Worm (Caenorhabditis elegans) whole organism, L4/young adult: Measurements from ENCODE around the gene C14C11.4.

Experiments
- W03F9.2 ChIP-seq: fragments of 150-350 bp; optimal IDR thresholded peaks from 2 replicates; lab custom pipeline; 2014; ENCODE audit warnings: missing biosample characterization, missing genetic modification characterization
- him-1 ChIP-seq: sonication (generic microtip); optimal IDR thresholded peaks from 2 replicates; lab custom pipeline; 2016; ENCODE audit warnings: missing genotype, missing genetic modification reagents, missing genetic modification characterization, missing compliant biosample characterization

DNA sequence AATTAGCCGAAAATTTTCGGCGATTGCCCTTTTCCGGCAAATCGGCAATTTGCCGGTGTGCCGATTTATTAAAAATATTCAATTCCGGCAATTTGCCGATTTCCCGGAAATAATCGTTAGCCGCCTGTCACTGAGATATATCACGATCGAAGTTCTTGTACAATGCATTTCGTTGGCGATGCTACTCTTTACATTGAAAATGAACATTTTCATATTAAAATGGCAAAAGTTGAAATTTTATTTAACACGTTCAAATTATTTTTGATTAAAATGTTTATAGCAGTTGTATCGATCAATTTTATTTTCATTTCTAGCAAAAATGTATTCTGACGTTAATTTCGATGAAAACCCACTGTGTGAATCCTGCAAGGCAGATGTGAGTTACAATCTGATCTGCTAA, 32.7 kb upstream of the C14C11.4 start, which contains the start of gene M03E7.3:
- TF ChIP-seq him-1 (tag; lab: Kevin White, UChicago), result no peak
- TF ChIP-seq W03F9.2, result no peak
